Fruit fly (Drosophila melanogaster): Measurements from ENCODE around the gene Peritrophin-15b.

Gene Peritrophin-15b

DNA sequence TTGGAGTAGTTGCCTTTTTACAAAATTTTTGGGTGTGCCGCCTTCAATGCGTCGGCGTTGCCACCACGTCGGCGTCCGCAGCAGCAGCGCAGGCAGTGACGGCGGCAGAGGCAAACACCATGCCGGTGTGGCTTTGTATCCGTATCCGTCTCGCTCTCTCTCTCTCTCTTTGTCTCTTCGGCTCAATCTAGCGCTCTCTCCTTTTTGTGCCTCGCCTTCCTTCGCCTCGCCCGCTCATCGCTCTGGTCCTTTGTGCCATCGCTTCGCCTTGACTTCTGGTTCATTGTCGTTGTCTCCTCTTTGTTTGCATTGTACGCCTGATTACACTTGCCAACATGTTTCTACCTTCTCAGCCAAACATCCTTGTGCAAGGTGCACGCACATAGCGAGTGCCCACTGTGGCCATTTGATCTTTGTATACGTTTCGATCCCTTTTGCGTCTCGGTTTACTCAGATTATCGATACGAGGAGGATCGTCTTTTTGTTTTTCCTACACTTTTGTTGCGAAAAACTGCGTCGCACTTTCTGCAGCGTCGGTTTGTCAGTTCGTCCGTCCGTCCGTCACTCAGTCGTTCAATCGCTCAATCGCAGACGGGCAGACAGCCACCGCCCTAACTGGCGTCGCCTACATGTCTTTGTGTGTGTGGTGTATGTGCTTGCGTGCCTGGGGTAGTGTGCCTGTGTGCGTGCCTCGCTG lies 21.8 kb upstream of the Peritrophin-15b start:
- TF ChIP-seq crp (GFP tag; optimal IDR thresholded peaks at IDR 0.05) (no peak), ci (GFP tag; IDR thresholded peaks at IDR 0.05) (peak; percentile 29; the same call in 1 of the 3 replicates), stc (GFP tag; IDR thresholded peaks at IDR 0.05) (no peak), lola (GFP tag; optimal IDR thresholded peaks at IDR 0.05) (no peak), CG18011 (GFP tag; optimal IDR thresholded peaks at IDR 0.05) (no peak), CG4854 (GFP tag; optimal IDR thresholded peaks at IDR 0.05) (no peak), CG8478 (optimal IDR thresholded peaks at IDR 0.05) (no peak), HmgZ (tag; optimal IDR thresholded peaks at IDR 0.05) (no peak), Hey (tag; optimal IDR thresholded peaks at IDR 0.05) (no peak), CG18764 (GFP tag; optimal IDR thresholded peaks at IDR 0.05) (no peak), Lim3 (GFP tag; IDR thresholded peaks at IDR 0.05) (no peak), Dref (GFP tag; IDR thresholded peaks at IDR 0.05) (no peak), NC2α (GFP tag; optimal IDR thresholded peaks at IDR 0.05) (no peak), z (GFP tag; IDR thresholded peaks at IDR 0.05) (peak; percentile 70; the same call in 2 of the 3 replicates), CG6254 (GFP tag; optimal IDR thresholded peaks at IDR 0.05) (peak; percentile 21), CG31441 (GFP tag; IDR thresholded peaks at IDR 0.05) (no peak), dpn (GFP tag; optimal IDR thresholded peaks at IDR 0.05) (peak in 1 of 2 experiments; percentile 1), CG16815 (GFP tag; optimal IDR thresholded peaks at IDR 0.05) (no peak), chm (GFP tag; IDR thresholded peaks at IDR 0.05) (peak; percentile 47), phol (tag; optimal IDR thresholded peaks at IDR 0.05) (no peak), Oli (tag; optimal IDR thresholded peaks at IDR 0.05) (no peak), CG12769 (tag; optimal IDR thresholded peaks at IDR 0.05) (no peak), shn (GFP tag; optimal IDR thresholded peaks at IDR 0.05) (no peak), run (tag; optimal IDR thresholded peaks at IDR 0.05) (no peak), nerfin-1 (tag; optimal IDR thresholded peaks at IDR 0.05) (peak; percentile 2), Optix (GFP tag; IDR thresholded peaks at IDR 0.05) (no peak), HLH3B (GFP tag; IDR thresholded peaks at IDR 0.05) (0 out of 2 replicates have a peak, but pooled peaks have one; percentile 4), fd96Cb (tag; optimal IDR thresholded peaks at IDR 0.05) (no peak), CTCF (GFP tag; optimal IDR thresholded peaks at IDR 0.05) (no peak), fru (optimal IDR thresholded peaks at IDR 0.05) (peak; percentile 57), CG10959 (GFP tag; IDR thresholded peaks at IDR 0.05) (no peak), CG6272 (GFP tag; IDR thresholded peaks at IDR 0.05) (no peak), wdn (GFP tag; IDR thresholded peaks at IDR 0.05) (no peak), CG12659 (GFP tag; optimal IDR thresholded peaks at IDR 0.05) (no peak), Ets97D (GFP tag; optimal IDR thresholded peaks at IDR 0.05) (peak; percentile 4), CG10267 (tag; optimal IDR thresholded peaks at IDR 0.05) (no peak), CG12391 (tag; optimal IDR thresholded peaks at IDR 0.05) (no peak), CG30020 (tag; optimal IDR thresholded peaks at IDR 0.05) (no peak), Bdp1 (GFP tag; optimal IDR thresholded peaks at IDR 0.05) (no peak), pan (optimal IDR thresholded peaks at IDR 0.05) (no peak), pan (GFP tag; optimal IDR thresholded peaks at IDR 0.05 in 1 of 2, IDR thresholded peaks at IDR 0.05 in 1 of 2) (peak in 1 of 2 experiments; percentile 25), fu2 (GFP tag; optimal IDR thresholded peaks at IDR 0.05) (no peak), YL-1 (GFP tag; optimal IDR thresholded peaks at IDR 0.05) (peak; percentile 17), CG18619 (GFP tag; optimal IDR thresholded peaks at IDR 0.05) (no peak), toy (GFP tag; IDR thresholded peaks at IDR 0.05) (no peak), CG4820 (GFP tag; optimal IDR thresholded peaks at IDR 0.05) (no peak), Doc3 (GFP tag; IDR thresholded peaks at IDR 0.05; ENCODE audit: partially characterized antibody) (no peak), CG15269 (tag; optimal IDR thresholded peaks at IDR 0.05) (no peak), Antp (GFP tag; optimal IDR thresholded peaks at IDR 0.05) (peak; percentile 9), tin (GFP tag; optimal IDR thresholded peaks at IDR 0.05) (peak; percentile 5), Ssrp (tag; optimal IDR thresholded peaks at IDR 0.05) (no peak)
